Worm (Caenorhabditis elegans): ENCODE measurements around the gene T28D6.4.

- TF ChIP-seq lin-13 (GFP tag; optimal IDR thresholded peaks at IDR 0.05) (no peak), unc-55 (GFP tag; optimal IDR thresholded peaks at IDR 0.05) (no peak)
Observed at ce11 chrIII:11378910-11379309, 18.7 kb downstream of the T28D6.4 start.
